Fruit fly (Drosophila melanogaster): ENCODE results near the gene Sas10.
A peak's percentile ranks its signal among the peaks of the same experiment; 100 is the strongest.

Gene Sas10

dm6 chrX:5308963-5309362 lies 8.2 kb upstream of the Sas10 start, which contains the start of the genes Cdk7 and snf:
Gene Cdk7 (minus strand): TSS chrX:5308983.
Gene snf (plus strand): TSS chrX:5309242.
- TF ChIP-seq Nf-YB (GFP tag; optimal IDR thresholded peaks at IDR 0.05) = no peak
- TF ChIP-seq CG14441 (GFP tag; IDR thresholded peaks at IDR 0.05) = 0 out of 2 replicates have a peak, but pooled peaks have one; percentile 10
- TF ChIP-seq pnt (GFP tag; optimal IDR thresholded peaks at IDR 0.05) = no peak
- no peak for TF ChIP-seq Doc2 (GFP tag; IDR thresholded peaks at IDR 0.05)
- no peak for TF ChIP-seq CG12299 (tag; optimal IDR thresholded peaks at IDR 0.05)
- TF ChIP-seq bsh (GFP tag; optimal IDR thresholded peaks at IDR 0.05) = peak in 1 of 2 experiments; percentile 2
- no peak for TF ChIP-seq CG7271 (tag; optimal IDR thresholded peaks at IDR 0.05)
- no peak for TF ChIP-seq chif (GFP tag; optimal IDR thresholded peaks at IDR 0.05)
- peak; percentile 74 for TF ChIP-seq Sry-β (GFP tag; optimal IDR thresholded peaks at IDR 0.05)
- no peak for TF ChIP-seq CkIIα-i1 (GFP tag; IDR thresholded peaks at IDR 0.05)
- TF ChIP-seq Atf-2 (GFP tag; optimal IDR thresholded peaks at IDR 0.05) = peak; percentile 2
- TF ChIP-seq Dbx (GFP tag; IDR thresholded peaks at IDR 0.05) = peak; percentile 63; the same call in 2 of the 3 replicates
- no peak for TF ChIP-seq Dfd (GFP tag; optimal IDR thresholded peaks at IDR 0.05)
- TF ChIP-seq CG8924 (tag; optimal IDR thresholded peaks at IDR 0.05) = no peak
- no peak for TF ChIP-seq trh (GFP tag; optimal IDR thresholded peaks at IDR 0.05)
- TF ChIP-seq Rx (GFP tag; IDR thresholded peaks at IDR 0.05) = no peak
- no peak for TF ChIP-seq br (optimal IDR thresholded peaks at IDR 0.05)
- TF ChIP-seq CTCF (GFP tag; optimal IDR thresholded peaks at IDR 0.05) = no peak
- 0 out of 3 replicates have a peak, but pooled peaks have one; percentile 67 for TF ChIP-seq CG34422 (GFP tag; IDR thresholded peaks at IDR 0.05)
- peak; percentile 60 for TF ChIP-seq phol (tag; optimal IDR thresholded peaks at IDR 0.05)
- no peak for TF ChIP-seq tgo (GFP tag; IDR thresholded peaks at IDR 0.05)
- TF ChIP-seq NFAT (GFP tag; IDR thresholded peaks at IDR 0.05) = no peak
- TF ChIP-seq fd64A (GFP tag; optimal IDR thresholded peaks at IDR 0.05) = no peak
- peak; percentile 21 for TF ChIP-seq CG10654 (GFP tag; optimal IDR thresholded peaks at IDR 0.05)
- TF ChIP-seq sc (optimal IDR thresholded peaks at IDR 0.05) = no peak
- TF ChIP-seq sc (GFP tag; optimal IDR thresholded peaks at IDR 0.05) = no peak
- peak; percentile 88 for TF ChIP-seq CG34224 (GFP tag; IDR thresholded peaks at IDR 0.05; ENCODE audit: partially characterized antibody)
- no peak for TF ChIP-seq danr (GFP tag; IDR thresholded peaks at IDR 0.05)
- no peak for TF ChIP-seq CG13296 (GFP tag; optimal IDR thresholded peaks at IDR 0.05)
- TF ChIP-seq az2 (GFP tag; optimal IDR thresholded peaks at IDR 0.05) = peak; percentile 34
- TF ChIP-seq chinmo (GFP tag; IDR thresholded peaks at IDR 0.05; ENCODE audit: partially characterized antibody) = 0 out of 4 replicates have a peak, but pooled peaks have one; percentile 56
- TF ChIP-seq lbe (GFP tag; optimal IDR thresholded peaks at IDR 0.05) = peak; percentile 31
- TF ChIP-seq sens-2 (GFP tag; IDR thresholded peaks at IDR 0.05) = no peak
- TF ChIP-seq Dp (GFP tag; optimal IDR thresholded peaks at IDR 0.05) = peak; percentile 68
- TF ChIP-seq scrt (GFP tag; optimal IDR thresholded peaks at IDR 0.05) = no peak
- TF ChIP-seq pfk (GFP tag; optimal IDR thresholded peaks at IDR 0.05) = no peak
- TF ChIP-seq CG10462 (GFP tag; optimal IDR thresholded peaks at IDR 0.05) = no peak
- TF ChIP-seq gcm2 (GFP tag; optimal IDR thresholded peaks at IDR 0.05) = no peak
- TF ChIP-seq chn (GFP tag; optimal IDR thresholded peaks at IDR 0.05) = peak; percentile 27
- no peak for TF ChIP-seq CG4854 (GFP tag; optimal IDR thresholded peaks at IDR 0.05)
- TF ChIP-seq tna (GFP tag; IDR thresholded peaks at IDR 0.05; ENCODE audit: partially characterized antibody) = peak; percentile 79
- TF ChIP-seq salm (tag; optimal IDR thresholded peaks at IDR 0.05) = no peak
- TF ChIP-seq dan (GFP tag; IDR thresholded peaks at IDR 0.05) = no peak
- TF ChIP-seq nerfin-1 (tag; optimal IDR thresholded peaks at IDR 0.05) = no peak
- no peak for TF ChIP-seq Dek (tag; optimal IDR thresholded peaks at IDR 0.05)
- TF ChIP-seq crol (GFP tag; IDR thresholded peaks at IDR 0.05) = no peak
- no peak for TF ChIP-seq CG6254 (GFP tag; optimal IDR thresholded peaks at IDR 0.05)
- no peak for TF ChIP-seq CG3838 (GFP tag; optimal IDR thresholded peaks at IDR 0.05)
- peak; percentile 56 for TF ChIP-seq jumu (GFP tag; optimal IDR thresholded peaks at IDR 0.05)
- no peak for TF ChIP-seq grn (GFP tag; optimal IDR thresholded peaks at IDR 0.05)
- no peak for TF ChIP-seq CG7839 (tag; optimal IDR thresholded peaks at IDR 0.05)
- peak; percentile 69; the same call in 2 of the 3 replicates for TF ChIP-seq CG7963 (GFP tag; IDR thresholded peaks at IDR 0.05; ENCODE audit: partially characterized antibody)
- no peak for TF ChIP-seq da (GFP tag; optimal IDR thresholded peaks at IDR 0.05)

Measured in whole organism, embryonic.